Worm (Caenorhabditis elegans): ENCODE data around the gene srd-34.

Gene srd-34

ce11 chrV:10532725-10533124 lies 16.2 kb downstream of the srd-34 start, which contains the start of gene txt-10:
Gene txt-10, minus strand, starts transcription at chrV:10532825.
- no peak for TF ChIP-seq scrt-1 (GFP tag; IDR thresholded peaks at IDR 0.05)

ce11 chrV:10529600-10529999 lies 19.3 kb downstream of the srd-34 start:
- TF ChIP-seq aly-1 (tag; optimal IDR thresholded peaks at IDR 0.05) = no peak
- TF ChIP-seq tra-4 (tag; optimal IDR thresholded peaks at IDR 0.05) = no peak
- TF ChIP-seq pes-1 (GFP tag; IDR thresholded peaks at IDR 0.05) = no peak
- TF ChIP-seq scrt-1 (GFP tag; IDR thresholded peaks at IDR 0.05) = no peak
- no peak for TF ChIP-seq ceh-13 (GFP tag; optimal IDR thresholded peaks at IDR 0.05)
- no peak for TF ChIP-seq hmbx-1 (tag; optimal IDR thresholded peaks at IDR 0.05)
- TF ChIP-seq flt-1 (GFP tag; IDR thresholded peaks at IDR 0.05) = no peak
- no peak for TF ChIP-seq sea-1 (GFP tag; conservative IDR thresholded peaks at IDR 0.05)
- no peak for TF ChIP-seq B0310.2 (tag; optimal IDR thresholded peaks at IDR 0.05)
- no peak for TF ChIP-seq hnd-1 (tag; optimal IDR thresholded peaks at IDR 0.05)
- TF ChIP-seq F13C5.2 (tag; optimal IDR thresholded peaks at IDR 0.05) = no peak

ce11 chrV:10528500-10528899 lies 20.4 kb downstream of the srd-34 start, which contains the start of gene F25D1.3:
Gene F25D1.3, plus strand, starts transcription at chrV:10528724.
- TF ChIP-seq tra-4 (tag; optimal IDR thresholded peaks at IDR 0.05) = no peak
- no peak for TF ChIP-seq tbx-37 (GFP tag; conservative IDR thresholded peaks at IDR 0.05)
- no peak for TF ChIP-seq tbx-11 (GFP tag; IDR thresholded peaks at IDR 0.05)
- no peak for TF ChIP-seq pes-1 (GFP tag; IDR thresholded peaks at IDR 0.05)
- no peak for TF ChIP-seq hmg-4 (GFP tag; optimal IDR thresholded peaks at IDR 0.05)
- TF ChIP-seq B0310.2 (tag; optimal IDR thresholded peaks at IDR 0.05) = no peak
- no peak for TF ChIP-seq hnd-1 (tag; optimal IDR thresholded peaks at IDR 0.05)
- no peak for TF ChIP-seq F13C5.2 (tag; optimal IDR thresholded peaks at IDR 0.05)
- TF ChIP-seq flt-1 (GFP tag; IDR thresholded peaks at IDR 0.05) = no peak
- no peak for TF ChIP-seq scrt-1 (GFP tag; IDR thresholded peaks at IDR 0.05)
- no peak for TF ChIP-seq ama-1 (optimal IDR thresholded peaks at IDR 0.05)

DNA sequence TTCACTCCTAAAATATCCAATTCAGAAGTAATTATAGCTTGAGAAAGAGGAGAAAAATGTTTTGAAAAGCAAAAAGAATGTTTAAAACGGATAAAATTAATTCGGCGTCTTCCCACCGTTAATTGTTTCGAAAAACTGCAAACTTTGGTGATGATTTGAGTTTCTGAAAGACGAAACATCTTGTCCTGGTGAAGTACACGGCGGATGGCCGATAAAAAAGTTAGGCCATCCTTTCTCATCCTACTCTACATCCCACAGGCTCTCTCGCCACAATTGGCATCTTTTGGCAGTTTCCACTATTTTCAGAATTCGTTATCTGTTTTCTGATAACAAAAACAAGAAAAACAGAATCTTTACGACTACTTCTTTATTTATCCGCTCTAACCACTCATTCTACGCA lies 23.0 kb downstream of the srd-34 start, which contains the start of the genes C35A5.8 and hda-11:
Gene C35A5.8 (minus strand): TSS at position 7 of the 400 bp plus-strand sequence.
Gene hda-11 (plus strand): TSS at position 283 of the 400 bp plus-strand sequence.
- no peak for TF ChIP-seq ets-7 (tag; optimal IDR thresholded peaks at IDR 0.05)
- TF ChIP-seq tbx-37 (GFP tag; conservative IDR thresholded peaks at IDR 0.05) = peak; percentile 72
- no peak for TF ChIP-seq aly-1 (tag; optimal IDR thresholded peaks at IDR 0.05)
- TF ChIP-seq pes-1 (GFP tag; IDR thresholded peaks at IDR 0.05) = no peak

- no peak for TF ChIP-seq tbx-11 (GFP tag; IDR thresholded peaks at IDR 0.05)
Observed at ce11 chrV:10516702-10517101, 32.2 kb downstream of the srd-34 start.

- no peak for TF ChIP-seq aly-1 (tag; optimal IDR thresholded peaks at IDR 0.05)
- TF ChIP-seq ets-7 (tag; optimal IDR thresholded peaks at IDR 0.05) = no peak
- no peak for TF ChIP-seq ama-1 (optimal IDR thresholded peaks at IDR 0.05)
- no peak for TF ChIP-seq F13C5.2 (tag; optimal IDR thresholded peaks at IDR 0.05)
- TF ChIP-seq tbx-11 (GFP tag; IDR thresholded peaks at IDR 0.05) = no peak
- TF ChIP-seq tbx-37 (GFP tag; conservative IDR thresholded peaks at IDR 0.05) = no peak
- TF ChIP-seq B0310.2 (tag; optimal IDR thresholded peaks at IDR 0.05) = no peak
- TF ChIP-seq scrt-1 (GFP tag; IDR thresholded peaks at IDR 0.05) = no peak
- TF ChIP-seq tra-4 (tag; optimal IDR thresholded peaks at IDR 0.05) = no peak
- no peak for TF ChIP-seq hnd-1 (tag; optimal IDR thresholded peaks at IDR 0.05)
Observed at ce11 chrV:10514271-10514670, 34.6 kb downstream of the srd-34 start, which contains the start of gene dmsr-8. Gene dmsr-8, minus strand, starts transcription at chrV:10514371.

- TF ChIP-seq ceh-36 (tag; optimal IDR thresholded peaks at IDR 0.05) (no peak), hmbx-1 (tag; optimal IDR thresholded peaks at IDR 0.05) (no peak), ets-7 (tag; optimal IDR thresholded peaks at IDR 0.05) (no peak), tra-4 (tag; optimal IDR thresholded peaks at IDR 0.05) (no peak), aly-1 (tag; optimal IDR thresholded peaks at IDR 0.05) (no peak), F13C5.2 (tag; optimal IDR thresholded peaks at IDR 0.05) (no peak), tbx-11 (GFP tag; IDR thresholded peaks at IDR 0.05) (no peak), hnd-1 (tag; optimal IDR thresholded peaks at IDR 0.05) (no peak), flt-1 (GFP tag; IDR thresholded peaks at IDR 0.05) (no peak)
Observed at ce11 chrV:10508855-10509254, 40.0 kb downstream of the srd-34 start, which contains the start of gene C35A5.6. Gene C35A5.6, plus strand, starts transcription at chrV:10509137.

ce11 chrV:10505553-10505952 lies 43.3 kb downstream of the srd-34 start, which contains the start of gene C35A5.5:
Gene C35A5.5, plus strand, starts transcription at chrV:10505853.
- no peak for TF ChIP-seq ceh-13 (GFP tag; optimal IDR thresholded peaks at IDR 0.05)
- TF ChIP-seq scrt-1 (GFP tag; IDR thresholded peaks at IDR 0.05) = no peak
- no peak for TF ChIP-seq tbx-37 (GFP tag; conservative IDR thresholded peaks at IDR 0.05)
- TF ChIP-seq ets-7 (tag; optimal IDR thresholded peaks at IDR 0.05) = no peak
- TF ChIP-seq aly-1 (tag; optimal IDR thresholded peaks at IDR 0.05) = no peak
- no peak for TF ChIP-seq tra-4 (tag; optimal IDR thresholded peaks at IDR 0.05)
- no peak for TF ChIP-seq sea-1 (GFP tag; conservative IDR thresholded peaks at IDR 0.05)

- TF ChIP-seq scrt-1 (GFP tag; IDR thresholded peaks at IDR 0.05) (no peak), sea-1 (GFP tag; conservative IDR thresholded peaks at IDR 0.05) (no peak), ama-1 (optimal IDR thresholded peaks at IDR 0.05) (no peak), tbx-37 (GFP tag; conservative IDR thresholded peaks at IDR 0.05) (no peak), flt-1 (GFP tag; IDR thresholded peaks at IDR 0.05) (no peak), ceh-36 (tag; optimal IDR thresholded peaks at IDR 0.05) (no peak), B0310.2 (tag; optimal IDR thresholded peaks at IDR 0.05) (no peak), ceh-13 (GFP tag; optimal IDR thresholded peaks at IDR 0.05) (no peak), tra-4 (tag; optimal IDR thresholded peaks at IDR 0.05) (no peak), pes-1 (GFP tag; IDR thresholded peaks at IDR 0.05) (no peak), F13C5.2 (tag; optimal IDR thresholded peaks at IDR 0.05) (no peak), hmbx-1 (tag; optimal IDR thresholded peaks at IDR 0.05) (no peak), tbx-11 (GFP tag; IDR thresholded peaks at IDR 0.05) (no peak), hmg-4 (GFP tag; optimal IDR thresholded peaks at IDR 0.05) (no peak), ets-7 (tag; optimal IDR thresholded peaks at IDR 0.05) (no peak), aly-1 (tag; optimal IDR thresholded peaks at IDR 0.05) (no peak)
Observed at ce11 chrV:10503893-10504292, 45.0 kb downstream of the srd-34 start, which contains the start of gene C35A5.10. Gene C35A5.10, plus strand, starts transcription at chrV:10504193.
